Fruit fly (Drosophila melanogaster): ENCODE data around the gene Tsp26A.

Gene Tsp26A

dm6 chr2L:5980862-5981432 is 19.1 kb upstream of the Tsp26A start, which contains the start of gene chic (continued):
- TF ChIP-seq CG17829 (tag; optimal IDR thresholded peaks at IDR 0.05) (peak; percentile 21), CG9817 (tag; optimal IDR thresholded peaks at IDR 0.05) (peak; percentile 9), CG13894 (tag; optimal IDR thresholded peaks at IDR 0.05) (peak; percentile 55), corto (GFP tag; optimal IDR thresholded peaks at IDR 0.05) (no peak), wek (GFP tag; optimal IDR thresholded peaks at IDR 0.05) (peak; percentile 3), CG4424 (GFP tag; optimal IDR thresholded peaks at IDR 0.05) (no peak), Meics (GFP tag; optimal IDR thresholded peaks at IDR 0.05) (peak; percentile 32), CG9215 (GFP tag; IDR thresholded peaks at IDR 0.05) (no peak), emc (GFP tag; optimal IDR thresholded peaks at IDR 0.05) (peak; percentile 23), ind (GFP tag; optimal IDR thresholded peaks at IDR 0.05) (peak; percentile 26), CG18599 (GFP tag; optimal IDR thresholded peaks at IDR 0.05) (peak; percentile 16), CG2129 (GFP tag; IDR thresholded peaks at IDR 0.05; ENCODE audit: partially characterized antibody) (no peak), salm (tag; optimal IDR thresholded peaks at IDR 0.05) (no peak), Xrp1 (GFP tag; IDR thresholded peaks at IDR 0.05) (no peak), vfl (GFP tag; optimal IDR thresholded peaks at IDR 0.05) (peak; percentile 8), CG7745 (tag; optimal IDR thresholded peaks at IDR 0.05) (peak; percentile 85), CG10462 (GFP tag; optimal IDR thresholded peaks at IDR 0.05) (no peak), wor (GFP tag; IDR thresholded peaks at IDR 0.05) (no peak), CG8290 (GFP tag; optimal IDR thresholded peaks at IDR 0.05) (no peak), CG8290 (tag; optimal IDR thresholded peaks at IDR 0.05) (peak in 1 of 2 experiments; percentile 75), chm (GFP tag; IDR thresholded peaks at IDR 0.05) (no peak), HLHmδ (GFP tag; optimal IDR thresholded peaks at IDR 0.05) (peak; percentile 67), hbn (GFP tag; IDR thresholded peaks at IDR 0.05; ENCODE audit: partially characterized antibody) (no peak), her (GFP tag; optimal IDR thresholded peaks at IDR 0.05) (peak; percentile 20), grau (tag; optimal IDR thresholded peaks at IDR 0.05) (no peak), Dad (GFP tag; optimal IDR thresholded peaks at IDR 0.05) (peak; percentile 13), CHES-1-like (GFP tag; optimal IDR thresholded peaks at IDR 0.05) (no peak), CG10979 (tag; optimal IDR thresholded peaks at IDR 0.05) (no peak), Gug (GFP tag; IDR thresholded peaks at IDR 0.05) (peak; percentile 18; the same call in 1 of the 4 replicates), nerfin-1 (tag; optimal IDR thresholded peaks at IDR 0.05) (no peak), mam (GFP tag; optimal IDR thresholded peaks at IDR 0.05) (peak; percentile 21), br (optimal IDR thresholded peaks at IDR 0.05) (no peak), Adf1 (GFP tag; IDR thresholded peaks at IDR 0.05) (no peak), trem (tag; optimal IDR thresholded peaks at IDR 0.05) (peak; percentile 41), chn (GFP tag; optimal IDR thresholded peaks at IDR 0.05) (no peak), Sry-δ (GFP tag; optimal IDR thresholded peaks at IDR 0.05) (peak; percentile 20), CG3163 (GFP tag; optimal IDR thresholded peaks at IDR 0.05) (peak; percentile 22), eyg (GFP tag; optimal IDR thresholded peaks at IDR 0.05) (no peak), YL-1 (GFP tag; optimal IDR thresholded peaks at IDR 0.05) (no peak), Hmr (GFP tag; optimal IDR thresholded peaks at IDR 0.05) (peak; percentile 34), Antp (GFP tag; optimal IDR thresholded peaks at IDR 0.05) (peak; percentile 19), gfzf (GFP tag; optimal IDR thresholded peaks at IDR 0.05) (peak; percentile 68), CG1832 (GFP tag; optimal IDR thresholded peaks at IDR 0.05) (no peak), CG10543 (GFP tag; optimal IDR thresholded peaks at IDR 0.05) (no peak), dmrt11E (tag; optimal IDR thresholded peaks at IDR 0.05) (no peak), Eip74EF (GFP tag; optimal IDR thresholded peaks at IDR 0.05) (peak in 1 of 2 experiments; percentile 20), lbe (GFP tag; optimal IDR thresholded peaks at IDR 0.05) (no peak), pan (optimal IDR thresholded peaks at IDR 0.05) (no peak), pan (GFP tag; optimal IDR thresholded peaks at IDR 0.05 in 1 of 2, IDR thresholded peaks at IDR 0.05 in 1 of 2) (no peak), tap (tag; optimal IDR thresholded peaks at IDR 0.05) (no peak), tll (GFP tag; optimal IDR thresholded peaks at IDR 0.05) (no peak)
